Worm (Caenorhabditis elegans) whole organism, L4 larva: ENCODE measurements around the gene srb-12.

Experiments
- T26A8.4 ChIP-seq: fragments of 200-800 bp; sonication (Bioruptor generic); IDR thresholded peaks from 2 replicates; pipeline ENCODE4 v1.3.6; 2022; ENCODE audit warnings: missing genetic modification characterization, missing compliant biosample characterization
- Y105C5A.15 ChIP-seq: fragments of 200-800 bp; sonication (Bioruptor generic); IDR thresholded peaks from 2 replicates; pipeline ENCODE4 v1.3.6; 2022; ENCODE audit warnings: missing genetic modification characterization, missing compliant biosample characterization
- Y5F2A.4 ChIP-seq: fragments of 200-800 bp; sonication (Bioruptor generic); optimal IDR thresholded peaks from 2 replicates; lab custom pipeline; 2018; ENCODE audit warnings: mild to moderate bottlenecking, missing genetic modification characterization, missing compliant biosample characterization
- Y75B8A.6 ChIP-seq: fragments of 200-800 bp; sonication (Bioruptor generic); IDR thresholded peaks from 2 replicates; pipeline ENCODE4 v1.3.6; 2022; ENCODE audit warnings: missing genetic modification reagents, missing genetic modification characterization, missing compliant biosample characterization
- ZK337.2 ChIP-seq: fragments of 200-800 bp; sonication (Bioruptor generic); IDR thresholded peaks from 2 replicates; pipeline ENCODE4 v1.3.6; 2022; ENCODE audit warnings: missing genetic modification reagents, missing genetic modification characterization, missing compliant biosample characterization
- ZK546.5 ChIP-seq, 2 experiments: sonication (generic microtip); optimal IDR thresholded peaks; 2 replicates each; lab custom pipeline; 2017; ENCODE audit warnings: missing biosample characterization in 2 of 2, missing genetic modification characterization in 2 of 2
- aha-1 ChIP-seq: fragments of 150-350 bp; peaks from one replicate; lab custom pipeline; 2014; ENCODE audit warnings: missing biosample characterization, missing genetic modification characterization
- attf-4 ChIP-seq: sonication (generic microtip); optimal IDR thresholded peaks from 3 replicates; lab custom pipeline; 2017; ENCODE audit warnings: missing biosample characterization, missing genetic modification characterization
- ceh-20 ChIP-seq: fragments of 200-800 bp; sonication (Bioruptor generic); IDR thresholded peaks from 2 replicates; pipeline ENCODE4 v1.3.6; 2022; ENCODE audit warnings: missing genetic modification reagents, missing genetic modification characterization, missing compliant biosample characterization
- ceh-62 ChIP-seq: sonication (generic microtip); optimal IDR thresholded peaks from 2 replicates; lab custom pipeline; 2017; ENCODE audit warnings: missing biosample characterization, missing genetic modification characterization
- ceh-82 ChIP-seq: sonication (generic microtip); optimal IDR thresholded peaks from 2 replicates; lab custom pipeline; 2017; ENCODE audit warnings: missing biosample characterization, missing genetic modification characterization
- ces-1 ChIP-seq: fragments of 150-350 bp; sonication (generic microtip); optimal IDR thresholded peaks from 4 replicates; lab custom pipeline; 2014; ENCODE audit warnings: missing biosample characterization, missing genetic modification reagents, missing genetic modification characterization
- daf-12 ChIP-seq: fragments of 150-350 bp; optimal IDR thresholded peaks from 2 replicates; lab custom pipeline; 2014; ENCODE audit warnings: missing biosample characterization, missing genetic modification reagents, missing genetic modification characterization
- daf-8 ChIP-seq: fragments of 200-800 bp; sonication (Bioruptor generic); IDR thresholded peaks from 2 replicates; pipeline ENCODE4 v1.3.6; 2022; ENCODE audit warnings: missing genetic modification characterization, missing compliant biosample characterization
- dmd-6 ChIP-seq: fragments of 200-800 bp; sonication (Bioruptor generic); IDR thresholded peaks from 2 replicates; pipeline ENCODE4 v1.3.6; 2022; ENCODE audit warnings: missing genetic modification reagents, missing genetic modification characterization, missing compliant biosample characterization
- dmd-8 ChIP-seq: fragments of 200-800 bp; sonication (Bioruptor generic); IDR thresholded peaks from 2 replicates; pipeline ENCODE4 v1.3.6; 2022; ENCODE audit warnings: missing genetic modification characterization, missing compliant biosample characterization
- dve-1 ChIP-seq: sonication (generic microtip); optimal IDR thresholded peaks from 2 replicates; lab custom pipeline; 2017; ENCODE audit warnings: antibody characterized with exemption, mild to moderate bottlenecking, missing genetic modification characterization, missing compliant biosample characterization; ENCODE audit not compliant: insufficient read depth
- fkh-10 ChIP-seq: fragments of 150-350 bp; optimal IDR thresholded peaks from 2 replicates; lab custom pipeline; 2014; ENCODE audit warnings: missing biosample characterization, missing genetic modification reagents, missing genetic modification characterization
- jun-1 ChIP-seq: fragments of 150-350 bp; optimal IDR thresholded peaks from 2 replicates; lab custom pipeline; 2014; ENCODE audit warnings: missing biosample characterization, missing genetic modification reagents, missing genetic modification characterization
- lim-7 ChIP-seq: fragments of 200-800 bp; sonication (Bioruptor generic); IDR thresholded peaks from 2 replicates; pipeline ENCODE4 v1.3.6; 2022; ENCODE audit warnings: missing genetic modification characterization, missing compliant biosample characterization
- lin-29 ChIP-seq: fragments of 200-800 bp; sonication (Bioruptor generic); IDR thresholded peaks from 2 replicates; pipeline ENCODE4 v1.3.6; 2022; ENCODE audit warnings: missing genetic modification reagents, missing genetic modification characterization, missing compliant biosample characterization
- lin-38 ChIP-seq: fragments of 200-800 bp; sonication (Bioruptor generic); IDR thresholded peaks from 2 replicates; pipeline ENCODE4 v1.3.6; 2022; ENCODE audit warnings: missing genetic modification reagents, missing genetic modification characterization, missing compliant biosample characterization
- lir-3 ChIP-seq: sonication (generic microtip); optimal IDR thresholded peaks from 2 replicates; lab custom pipeline; 2016; ENCODE audit warnings: mild to moderate bottlenecking, missing genetic modification characterization, missing compliant biosample characterization
- lsy-2 ChIP-seq, 2 experiments: fragments of 150-350 bp in 1 of 2; sonication (generic microtip) in 1 of 2; optimal IDR thresholded peaks; 2 replicates each; lab custom pipeline; 2014 to 2017; ENCODE audit warnings: missing biosample characterization in 2 of 2, missing genetic modification characterization in 2 of 2
- madf-9 ChIP-seq: fragments of 200-800 bp; sonication (Bioruptor generic); conservative IDR thresholded peaks from 2 replicates; pipeline ENCODE4 v1.3.6; 2022; ENCODE audit warnings: missing genetic modification reagents, missing genetic modification characterization, missing compliant biosample characterization
- mep-1 ChIP-seq: fragments of 150-350 bp; sonication (generic microtip); optimal IDR thresholded peaks from 3 replicates; lab custom pipeline; 2014; ENCODE audit warnings: missing biosample characterization, missing genetic modification characterization
- mxl-3 ChIP-seq: fragments of 200-800 bp; sonication (Bioruptor generic); optimal IDR thresholded peaks from 2 replicates; lab custom pipeline; 2018; ENCODE audit warnings: mild to moderate bottlenecking, missing genetic modification characterization, missing compliant biosample characterization
- nhr-102 ChIP-seq: sonication (generic microtip); optimal IDR thresholded peaks from 2 replicates; lab custom pipeline; 2016; ENCODE audit warnings: mild to moderate bottlenecking, missing genetic modification characterization, moderate library complexity, missing compliant biosample characterization
- nhr-11 ChIP-seq: fragments of 150-350 bp; optimal IDR thresholded peaks from 2 replicates; lab custom pipeline; 2014; ENCODE audit warnings: missing biosample characterization, missing genetic modification characterization
- nhr-237 ChIP-seq: sonication (generic microtip); optimal IDR thresholded peaks from 2 replicates; lab custom pipeline; 2017; ENCODE audit warnings: missing biosample characterization, missing genetic modification characterization
- nhr-28 ChIP-seq: fragments of 150-350 bp; optimal IDR thresholded peaks from 2 replicates; lab custom pipeline; 2014; ENCODE audit warnings: missing biosample characterization, missing genetic modification characterization
- nhr-41 ChIP-seq: fragments of 200-800 bp; sonication (Bioruptor generic); IDR thresholded peaks from 2 replicates; pipeline ENCODE4 v1.3.6; 2022; ENCODE audit warnings: missing genetic modification reagents, missing genetic modification characterization, missing compliant biosample characterization
- nhr-48 ChIP-seq: sonication (generic microtip); optimal IDR thresholded peaks from 2 replicates; lab custom pipeline; 2016; ENCODE audit warnings: mild to moderate bottlenecking, missing genetic modification characterization, missing compliant biosample characterization
- nhr-76 ChIP-seq: fragments of 150-350 bp; optimal IDR thresholded peaks from 2 replicates; lab custom pipeline; 2014; ENCODE audit warnings: missing biosample characterization, missing genetic modification characterization
- nhr-77 ChIP-seq: fragments of 150-350 bp; optimal IDR thresholded peaks from 2 replicates; lab custom pipeline; 2014; ENCODE audit warnings: missing biosample characterization, missing genetic modification characterization
- pha-4 ChIP-seq, 2 experiments: fragments of 150-350 bp in 1 of 2; fragments of 200-800 bp in 1 of 2; sonication (Bioruptor generic) in 1 of 2; IDR thresholded peaks in 1 of 2; optimal IDR thresholded peaks in 1 of 2; 2 replicates each; pipeline versions ENCODE4 v1.3.6 to Lab custom; 2014 to 2022; ENCODE audit warnings: missing genetic modification characterization in 2 of 2, missing genetic modification reagents in 2 of 2, missing biosample characterization in 1 of 2, missing compliant biosample characterization in 1 of 2
- pqm-1 ChIP-seq: sonication (generic microtip); optimal IDR thresholded peaks from 2 replicates; lab custom pipeline; 2017; ENCODE audit warnings: missing biosample characterization, missing genetic modification characterization
- saeg-2 ChIP-seq: fragments of 200-800 bp; sonication (Bioruptor generic); IDR thresholded peaks from 2 replicates; pipeline ENCODE4 v1.3.6; 2022; ENCODE audit warnings: missing genetic modification reagents, missing genetic modification characterization, missing compliant biosample characterization
- sdz-12 ChIP-seq: fragments of 200-800 bp; sonication (Bioruptor generic); optimal IDR thresholded peaks from 2 replicates; lab custom pipeline; 2018; ENCODE audit warnings: mild to moderate bottlenecking, missing genetic modification characterization, missing compliant biosample characterization
- snpc-4 ChIP-seq: fragments of 150-350 bp; optimal IDR thresholded peaks from 2 replicates; lab custom pipeline; 2014; ENCODE audit warnings: missing biosample characterization, missing genetic modification characterization
- tra-1 ChIP-seq: fragments of 200-800 bp; sonication (Bioruptor generic); IDR thresholded peaks from 2 replicates; pipeline ENCODE4 v1.3.6; 2022; ENCODE audit warnings: missing genetic modification reagents, missing genetic modification characterization, missing compliant biosample characterization
- zag-1 ChIP-seq: fragments of 150-350 bp; optimal IDR thresholded peaks from 2 replicates; lab custom pipeline; 2014; ENCODE audit warnings: missing biosample characterization, missing genetic modification characterization
- zfp-2 ChIP-seq: sonication (generic microtip); optimal IDR thresholded peaks from 2 replicates; lab custom pipeline; 2016; ENCODE audit warnings: mild to moderate bottlenecking, missing genetic modification characterization, missing compliant biosample characterization
- zfp-3 ChIP-seq: fragments of 200-800 bp; sonication (Bioruptor generic); conservative IDR thresholded peaks from 2 replicates; pipeline ENCODE4 v1.3.6; 2022; ENCODE audit warnings: missing genetic modification reagents, missing genetic modification characterization, missing compliant biosample characterization
- ztf-11 ChIP-seq: fragments of 150-350 bp; optimal IDR thresholded peaks from 2 replicates; lab custom pipeline; 2014; ENCODE audit warnings: missing biosample characterization, missing genetic modification characterization

srb-12 gene

ce11 chrII:5181497-5181896 is 27.1 kb upstream of the srb-12 start (continued):
- TF ChIP-seq nhr-102 (tag; lab: Kevin White, UChicago), result no peak
- TF ChIP-seq zfp-2, result peak; percentile 19
- no peak for TF ChIP-seq daf-12 (tag; lab: Kevin White, UChicago)
- TF ChIP-seq madf-9 (GFP tag; lab: Robert Waterston, UW), result no peak
- TF ChIP-seq lir-3, result no peak
- TF ChIP-seq lim-7 (GFP tag; lab: Robert Waterston, UW), result no peak
- TF ChIP-seq nhr-77 (tag; lab: Kevin White, UChicago), result no peak
- no peak for TF ChIP-seq jun-1 (tag; lab: Kevin White, UChicago)
- no peak for TF ChIP-seq Y105C5A.15
- no peak for TF ChIP-seq ztf-11 (tag; lab: Kevin White, UChicago)
- TF ChIP-seq ceh-62 (tag; lab: Kevin White, UChicago), result no peak
- TF ChIP-seq nhr-41 (GFP tag; lab: Robert Waterston, UW), result no peak
- no peak for TF ChIP-seq ZK546.5 (tag; optimal IDR thresholded peaks at IDR 0.05; lab: Kevin White, UChicago)
- TF ChIP-seq ZK337.2 (GFP tag; lab: Robert Waterston, UW), result no peak
- no peak for TF ChIP-seq pqm-1 (tag; lab: Kevin White, UChicago)
- peak; percentile 46 for TF ChIP-seq nhr-28
- no peak for TF ChIP-seq daf-8 (GFP tag; lab: Robert Waterston, UW)
- TF ChIP-seq nhr-48 (tag; lab: Kevin White, UChicago), result peak; percentile 51

ce11 chrII:5180272-5180671 is 25.8 kb upstream of the srb-12 start:
- TF ChIP-seq zag-1 (tag; lab: Kevin White, UChicago) (no peak), dmd-6 (no peak), snpc-4 (tag; lab: Kevin White, UChicago) (no peak), pha-4 (GFP tag; IDR thresholded peaks at IDR 0.05; lab: Robert Waterston, UW) (no peak), pha-4 (tag; optimal IDR thresholded peaks at IDR 0.05; lab: Kevin White, UChicago) (no peak), tra-1 (no peak), aha-1 (tag; lab: Kevin White, UChicago) (peak; percentile 86), fkh-10 (GFP tag; lab: Kevin White, UChicago) (no peak), nhr-11 (tag; lab: Kevin White, UChicago) (no peak)

- TF ChIP-seq lsy-2 (tag; optimal IDR thresholded peaks at IDR 0.05; lab: Kevin White, UChicago), result peak in 1 of 2 experiments; percentile 11
- TF ChIP-seq ceh-20 (GFP tag; lab: Robert Waterston, UW), result no peak
- no peak for TF ChIP-seq nhr-76 (tag; lab: Kevin White, UChicago)
- TF ChIP-seq zfp-3 (GFP tag; lab: Robert Waterston, UW), result no peak
- TF ChIP-seq attf-4 (tag; lab: Kevin White, UChicago), result no peak
- TF ChIP-seq lin-38, result no peak
- TF ChIP-seq nhr-41 (GFP tag; lab: Robert Waterston, UW), result no peak
- no peak for TF ChIP-seq nhr-237 (tag; lab: Kevin White, UChicago)
- 0 out of 2 replicates have a peak, but pooled peaks have one; percentile 12 for TF ChIP-seq Y75B8A.6 (GFP tag; lab: Robert Waterston, UW)
- 0 out of 2 replicates have a peak, but pooled peaks have one; percentile 21 for TF ChIP-seq saeg-2 (GFP tag; lab: Robert Waterston, UW)
- TF ChIP-seq lin-29 (GFP tag; lab: Robert Waterston, UW), result no peak
- peak; percentile 40 for TF ChIP-seq sdz-12 (GFP tag; lab: Kevin White, UChicago)
- TF ChIP-seq Y5F2A.4 (GFP tag; lab: Kevin White, UChicago), result no peak
- no peak for TF ChIP-seq dmd-8 (GFP tag; lab: Robert Waterston, UW)
- no peak for TF ChIP-seq zfp-2
- TF ChIP-seq T26A8.4 (GFP tag; lab: Robert Waterston, UW), result peak; percentile 56
- TF ChIP-seq ces-1 (GFP tag; lab: Kevin White, UChicago), result no peak
- TF ChIP-seq mep-1 (tag; lab: Kevin White, UChicago), result no peak
- no peak for TF ChIP-seq dve-1 (tag; lab: Kevin White, UChicago)
- no peak for TF ChIP-seq ceh-82
- TF ChIP-seq mxl-3 (GFP tag; lab: Kevin White, UChicago), result no peak
- no peak for TF ChIP-seq snpc-4 (tag; lab: Kevin White, UChicago)
- no peak for TF ChIP-seq daf-8 (GFP tag; lab: Robert Waterston, UW)
- TF ChIP-seq nhr-77 (tag; lab: Kevin White, UChicago), result no peak
- TF ChIP-seq Y105C5A.15, result no peak
These were observed 24.2 kb upstream of the srb-12 start for ce11 chrII:5178609-5179008.
